Worm (Caenorhabditis elegans): ENCODE measurements around the gene W02B12.16.
A peak's percentile ranks its signal among the peaks of the same experiment; 100 is the strongest.

DNA sequence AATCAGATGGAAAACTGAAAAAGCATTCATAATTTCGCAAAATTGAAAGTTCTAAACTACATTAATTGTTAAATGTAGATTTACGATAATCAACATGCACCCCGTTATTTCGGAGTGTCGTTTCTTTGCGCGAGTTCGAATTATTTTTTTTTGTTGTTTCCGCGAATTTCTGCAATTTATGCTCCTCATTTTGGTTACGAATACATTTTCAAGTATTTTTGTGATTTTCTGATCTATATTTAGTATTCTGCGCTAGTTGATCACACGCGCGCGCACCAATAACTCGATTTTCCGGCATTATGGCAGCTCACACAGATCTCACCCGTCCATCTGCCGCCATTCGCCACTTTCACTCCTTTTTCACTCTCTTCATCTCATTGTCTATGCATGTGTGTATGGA, 36.0 kb downstream of the W02B12.16 start, which contains the start of gene VW02B12L.2:
- TF ChIP-seq sdc-2 (tag; optimal IDR thresholded peaks at IDR 0.05) = no peak
- no peak for TF ChIP-seq pat-9 (tag; optimal IDR thresholded peaks at IDR 0.05)
- TF ChIP-seq dmd-4 (tag; optimal IDR thresholded peaks at IDR 0.05; ENCODE audit: borderline replicate concordance) = no peak
- TF ChIP-seq fkh-10 (GFP tag; optimal IDR thresholded peaks at IDR 0.05) = no peak
- peak; percentile 93 for TF ChIP-seq unc-42 (tag; optimal IDR thresholded peaks at IDR 0.05)
- no peak for TF ChIP-seq ama-1 (optimal IDR thresholded peaks at IDR 0.05)
- TF ChIP-seq C08G9.2 (tag; optimal IDR thresholded peaks at IDR 0.05) = no peak

Measured in whole organism, late embryonic.